Fruit fly (Drosophila melanogaster): ENCODE data around the gene CG34382.

DNA sequence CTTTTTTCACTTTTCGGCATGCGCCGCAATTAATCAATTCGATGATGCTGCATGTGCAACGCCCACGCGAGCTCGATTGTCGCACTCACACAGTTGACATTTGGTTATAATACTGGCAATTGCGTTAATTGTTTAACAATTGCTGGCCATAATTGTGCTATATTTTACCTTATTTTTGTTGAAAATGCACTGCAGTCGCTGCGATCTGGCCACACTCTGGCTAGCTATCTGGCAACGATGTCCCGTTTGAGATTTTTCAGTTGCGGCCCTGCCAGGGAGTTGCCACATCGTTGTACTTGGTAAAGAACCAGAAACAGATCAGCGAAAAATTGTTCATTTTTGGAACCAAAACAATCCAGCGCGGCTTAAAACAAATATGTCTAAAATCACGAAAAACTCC lies 19.6 kb downstream of the CG34382 start, which contains the start of the genes CG6707 and CG46387:
- TF ChIP-seq CG3032 (tag; optimal IDR thresholded peaks at IDR 0.05): no peak
- no peak for TF ChIP-seq CG6854 (GFP tag; optimal IDR thresholded peaks at IDR 0.05)
- no peak for TF ChIP-seq OdsH (GFP tag; optimal IDR thresholded peaks at IDR 0.05)
- no peak for TF ChIP-seq CG11762 (GFP tag; optimal IDR thresholded peaks at IDR 0.05; ENCODE audit: insufficient read depth)

Data from whole organism, prepupa.